Fruit fly (Drosophila melanogaster) whole organism, wandering third instar larva: Measurements from ENCODE around the gene CG31360.

Source experiments
- Abd-B ChIP-seq: fragments of >200 bp; optimal IDR thresholded peaks from 2 replicates; lab custom pipeline; 2017; ENCODE audit warnings: missing biosample characterization, missing genetic modification characterization
- CG32264 ChIP-seq: fragments of 200-800 bp; sonication (Bioruptor generic); optimal IDR thresholded peaks from 2 replicates; lab custom pipeline; 2016; ENCODE audit warnings: missing biosample characterization, missing genetic modification characterization
- Hr78 ChIP-seq: fragments of >200 bp; optimal IDR thresholded peaks from 2 replicates; lab custom pipeline; 2017; ENCODE audit warnings: missing biosample characterization, missing genetic modification characterization
- Hr83 ChIP-seq: fragments of 200-300 bp; sonication (Bioruptor generic); optimal IDR thresholded peaks from 2 replicates; lab custom pipeline; 2016; ENCODE audit warnings: missing biosample characterization, mild to moderate bottlenecking, missing genetic modification characterization, moderate library complexity; ENCODE audit not compliant: poor library complexity, severe bottlenecking
- OdsH ChIP-seq: fragments of 200-800 bp; sonication (Bioruptor generic); optimal IDR thresholded peaks from 2 replicates; lab custom pipeline; 2016; ENCODE audit warnings: missing biosample characterization, mild to moderate bottlenecking, missing genetic modification characterization
- Sp1 ChIP-seq: fragments of 200-800 bp; sonication (Bioruptor generic); optimal IDR thresholded peaks from 3 replicates; lab custom pipeline; 2019; ENCODE audit warnings: missing biosample characterization, mild to moderate bottlenecking, missing genetic modification characterization, moderate library complexity
- Vsx2 ChIP-seq: fragments of 200-300, 225-300 bp; sonication (Bioruptor generic); optimal IDR thresholded peaks from 2 replicates; lab custom pipeline; 2018; ENCODE audit warnings: missing biosample characterization, missing genetic modification characterization; ENCODE audit not compliant: partially characterized antibody
- br ChIP-seq: fragments of 200-800 bp; sonication (Bioruptor generic); optimal IDR thresholded peaks from 2 replicates; lab custom pipeline; 2016; ENCODE audit warnings: missing biosample characterization, missing genetic modification characterization
- dl ChIP-seq, 2 experiments: fragments of 175-275, 200-275 bp in 1 of 2; fragments of 200-275 bp in 1 of 2; sonication (Bioruptor generic); optimal IDR thresholded peaks; lab custom pipeline; 2018; ENCODE audit warnings: mild to moderate bottlenecking in 2 of 2, missing biosample characterization in 2 of 2, missing genetic modification characterization in 2 of 2, moderate library complexity in 2 of 2; ENCODE audit not compliant: partially characterized antibody in 2 of 2, insufficient read depth in 1 of 2
- dmrt93B ChIP-seq: fragments of 200-800 bp; sonication (Bioruptor generic); optimal IDR thresholded peaks from 2 replicates; lab custom pipeline; 2018; ENCODE audit warnings: missing biosample characterization, mild to moderate bottlenecking, missing genetic modification characterization
- pan ChIP-seq: fragments of >200 bp; optimal IDR thresholded peaks from 2 replicates; lab custom pipeline; 2017
- tai ChIP-seq: sonication (Bioruptor generic); optimal IDR thresholded peaks from 2 replicates; lab custom pipeline; 2016; ENCODE audit warnings: missing biosample characterization, missing genetic modification characterization

dm6 chr3R:17711646-17711975, 26.7 kb downstream of the CG31360 start:
- TF ChIP-seq Sp1 (GFP tag; lab: Kevin White, UChicago) (no peak), dmrt93B (GFP tag; lab: Kevin White, UChicago) (no peak), Hr83 (GFP tag; lab: Kevin White, UChicago) (no peak), pan (no peak), Vsx2 (GFP tag; lab: Kevin White, UChicago) (no peak), Hr78 (GFP tag; lab: Kevin White, UChicago) (no peak), Abd-B (GFP tag; lab: Kevin White, UChicago) (no peak), br (GFP tag; lab: Kevin White, UChicago) (no peak), OdsH (GFP tag; lab: Kevin White, UChicago) (no peak), tai (GFP tag; lab: Kevin White, UChicago) (no peak), dl (GFP tag; optimal IDR thresholded peaks at IDR 0.05; lab: Kevin White, UChicago; ENCODE audit: insufficient read depth in 1 of 2, partially characterized antibody in 2 of 2) (no peak), CG32264 (no peak)
